Worm (Caenorhabditis elegans) whole organism, dauer: ENCODE data around the gene drd-50.

ENCODE experiments used
- unc-62 ChIP-seq: sonication (generic microtip); optimal IDR thresholded peaks from 2 replicates; lab custom pipeline; 2017; ENCODE audit warnings: missing biosample characterization, missing genetic modification reagents, missing genetic modification characterization

drd-50 gene

DNA sequence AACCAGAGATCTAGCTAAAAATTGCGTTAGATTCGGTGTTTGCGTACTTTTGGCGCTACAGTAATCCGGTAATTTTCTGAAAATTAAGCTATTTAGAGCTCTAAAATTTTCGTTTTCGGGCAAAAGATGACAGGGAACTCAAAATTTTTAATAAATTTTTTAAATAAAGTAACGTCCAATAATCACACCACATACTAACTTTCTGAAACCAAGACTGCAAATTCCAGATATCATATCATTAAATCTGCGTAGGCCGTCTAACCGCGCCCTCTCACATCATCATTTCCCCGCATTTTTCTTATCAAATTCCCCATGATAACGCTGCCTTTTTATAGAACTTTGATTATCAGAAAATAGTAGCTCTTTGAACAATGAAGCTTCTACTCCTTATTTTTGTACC, at the start of gene drd-50:
Gene drd-50 (plus strand): TSS at position 301 of the 400 bp plus-strand sequence.
- no peak for TF ChIP-seq unc-62 (GFP tag; lab: Kevin White, UChicago)

DNA sequence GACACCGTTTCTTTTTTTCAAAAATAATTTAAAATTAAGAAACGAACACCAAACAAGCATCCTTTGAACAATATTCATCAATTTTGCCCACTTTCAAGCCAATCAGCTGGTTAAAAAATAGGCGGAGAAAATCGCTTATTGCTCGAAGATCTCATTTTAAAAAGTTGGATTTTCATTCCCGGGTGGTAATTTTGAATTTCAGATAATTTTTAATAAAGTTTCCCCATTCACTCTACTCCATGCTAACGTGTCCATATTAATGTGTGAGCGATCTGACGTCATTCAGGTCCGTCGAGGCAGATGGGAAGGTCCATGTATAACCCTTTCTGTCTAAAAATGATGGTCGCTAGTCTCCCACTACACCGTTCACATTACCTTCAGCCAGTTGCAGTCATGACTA, 49.1 kb upstream of the drd-50 start, which contains the start of gene fbxb-55:
Gene fbxb-55 (plus strand): TSS at position 301 of the 400 bp plus-strand sequence.
- TF ChIP-seq unc-62 (GFP tag; lab: Kevin White, UChicago) = no peak

DNA sequence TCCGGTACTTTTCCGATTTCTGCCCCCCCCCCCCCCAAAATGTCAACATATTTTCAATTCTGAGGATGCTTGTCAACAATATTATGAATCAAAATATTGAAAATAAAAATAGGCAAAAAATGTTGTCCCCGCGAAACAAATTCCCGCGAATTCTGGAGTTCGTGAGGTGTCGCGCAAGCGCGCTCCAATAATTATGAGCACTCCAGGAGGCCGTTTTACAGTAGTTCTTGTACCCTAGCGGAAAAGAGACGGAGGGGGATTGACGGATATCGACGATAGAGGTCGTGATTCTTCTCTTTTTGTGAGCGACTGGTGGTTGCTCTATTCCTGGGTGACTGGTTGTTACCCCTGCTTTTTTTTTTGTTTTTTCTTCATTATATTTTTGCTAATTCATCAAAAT, 46.7 kb upstream of the drd-50 start:
- no peak for TF ChIP-seq unc-62 (GFP tag; lab: Kevin White, UChicago)

DNA sequence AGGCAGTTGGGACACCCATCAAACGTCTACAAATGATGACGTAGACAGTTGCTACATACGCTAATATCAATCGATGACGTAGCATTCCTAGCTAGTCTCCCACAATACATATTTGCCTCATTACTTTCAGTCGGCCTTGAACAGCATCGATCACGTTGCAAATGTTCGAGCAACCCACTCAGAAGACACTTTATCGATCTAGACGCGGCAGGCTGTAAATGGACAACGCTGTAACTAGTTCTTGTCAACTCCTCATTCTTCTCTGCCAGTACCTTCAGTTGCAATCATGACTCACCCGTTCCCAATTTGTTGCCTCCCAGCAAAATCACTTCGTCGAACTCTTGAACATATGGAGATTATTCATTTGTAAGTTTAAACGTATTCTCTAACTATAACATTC, 45.5 kb upstream of the drd-50 start, which contains the start of gene pqn-75:
Gene pqn-75 (plus strand): TSS at position 301 of the 400 bp plus-strand sequence.
- no peak for TF ChIP-seq unc-62 (GFP tag; lab: Kevin White, UChicago)

DNA sequence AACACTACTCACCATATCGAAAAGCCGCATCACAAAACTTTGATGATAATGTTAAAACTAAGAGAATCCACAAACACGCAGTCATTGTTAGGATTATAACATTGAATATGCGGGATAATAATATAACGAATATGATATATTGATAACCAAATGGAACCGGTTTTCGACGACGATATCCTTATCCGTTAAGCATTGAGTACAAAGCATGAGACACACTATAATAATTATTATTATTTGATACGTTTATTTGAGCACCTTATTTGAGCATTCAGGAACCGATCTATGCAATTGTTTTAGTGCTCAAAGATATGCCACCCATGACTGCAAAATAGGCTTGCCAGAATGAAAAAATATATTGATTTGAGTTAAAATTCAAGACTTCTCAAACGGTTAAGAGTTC, 42.9 kb upstream of the drd-50 start, which contains the start of gene W03D2.9:
Gene W03D2.9 (minus strand): TSS at position 101 of the 400 bp plus-strand sequence.
- TF ChIP-seq unc-62 (GFP tag; lab: Kevin White, UChicago) = no peak

DNA sequence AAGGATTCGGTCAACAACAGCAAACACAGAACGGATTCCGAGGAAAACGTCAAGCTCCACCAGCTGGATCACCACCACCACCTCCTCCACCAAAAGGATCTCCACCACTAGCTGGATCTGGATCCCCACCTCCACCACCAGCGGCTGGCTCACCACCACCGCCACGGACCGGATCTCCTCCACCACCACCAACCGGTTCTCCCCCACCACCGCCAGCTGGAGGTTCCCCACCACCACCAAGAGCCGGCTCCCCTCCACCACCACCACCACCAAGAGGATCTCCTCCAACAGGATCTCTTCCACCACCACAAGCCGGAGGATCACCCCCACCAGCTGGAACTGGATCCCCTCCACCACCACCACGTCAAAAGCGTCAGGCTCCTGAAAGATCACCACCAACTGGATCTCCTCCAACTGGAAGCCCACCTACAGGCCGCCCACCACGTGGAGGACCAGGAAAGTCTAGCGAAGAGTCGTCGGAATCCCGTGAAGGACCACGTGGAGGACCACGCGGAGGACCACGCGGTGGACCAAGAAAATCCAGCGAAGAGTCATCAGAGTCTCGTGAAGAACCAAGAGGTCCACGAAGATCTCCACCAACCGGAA, 40.7 kb upstream of the drd-50 start:
- TF ChIP-seq unc-62 (GFP tag; lab: Kevin White, UChicago) = no peak

DNA sequence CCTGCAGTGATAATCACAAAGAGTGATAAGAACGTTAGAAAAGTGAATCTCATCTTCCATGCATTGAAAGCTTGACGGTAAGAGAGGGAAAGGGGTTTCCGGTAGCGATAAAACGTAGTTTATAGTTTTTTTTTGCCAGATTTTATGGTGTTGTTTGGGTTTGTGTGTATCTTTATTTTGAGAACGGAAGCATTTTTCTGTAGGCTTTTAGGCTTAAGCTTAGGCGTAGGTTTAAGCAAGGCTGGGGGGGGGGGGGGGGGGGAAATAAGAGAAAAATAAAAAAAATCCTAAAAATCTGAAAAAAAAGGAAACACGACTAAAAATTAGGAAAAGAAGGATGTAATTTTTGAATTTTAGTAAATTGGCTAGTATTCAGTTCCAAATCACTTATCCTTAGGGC, 38.6 kb upstream of the drd-50 start, which contains the start of gene C35B1.8:
Gene C35B1.8 (minus strand): TSS at position 101 of the 400 bp plus-strand sequence.
- no peak for TF ChIP-seq unc-62 (GFP tag; lab: Kevin White, UChicago)

DNA sequence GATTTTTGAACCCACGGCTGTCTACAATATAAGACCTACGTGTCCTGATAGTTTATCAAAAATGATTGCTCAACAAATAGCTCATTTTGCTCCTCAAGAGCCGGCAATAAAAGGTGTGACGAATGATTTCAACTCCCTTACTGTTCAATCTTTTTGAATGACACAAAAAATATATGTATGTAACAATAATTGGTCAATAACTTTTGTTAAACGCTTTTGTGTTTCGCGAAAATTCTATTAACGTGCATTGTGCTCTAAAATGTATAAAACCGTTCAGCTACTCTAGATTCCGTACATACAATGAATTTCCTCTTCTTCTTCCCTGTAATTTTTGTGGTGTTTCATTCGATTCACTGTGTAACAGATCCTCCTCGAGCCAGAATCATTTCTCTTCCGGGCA, 38.0 kb upstream of the drd-50 start, which contains the start of gene C35B1.4:
Gene C35B1.4 (plus strand): TSS at position 301 of the 400 bp plus-strand sequence.
- no peak for TF ChIP-seq unc-62 (GFP tag; lab: Kevin White, UChicago)

DNA sequence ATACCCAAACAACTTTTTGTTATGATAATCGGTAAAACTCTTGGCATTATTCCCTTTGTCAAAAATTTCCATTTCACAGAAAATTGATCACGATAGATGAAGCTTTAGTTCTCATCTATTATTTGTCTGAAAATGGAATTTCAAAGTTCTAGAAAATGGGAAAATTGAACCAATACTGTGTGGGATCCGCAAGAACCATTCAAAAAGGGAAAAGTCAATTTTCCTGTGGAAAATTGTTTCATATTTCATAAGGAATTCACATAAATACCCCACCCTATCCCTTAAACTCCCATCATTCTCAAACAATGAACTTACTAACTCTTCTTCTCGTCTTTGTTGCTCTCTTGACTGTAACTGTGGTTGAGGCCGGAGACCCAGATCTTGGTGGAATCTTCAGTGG, 36.7 kb upstream of the drd-50 start, which contains the start of the genes C35B1.9 and C35B1.3:
Gene C35B1.9 (minus strand): TSS at position 101 of the 400 bp plus-strand sequence.
Gene C35B1.3 (plus strand): TSS at position 306 of the 400 bp plus-strand sequence.
- no peak for TF ChIP-seq unc-62 (GFP tag; lab: Kevin White, UChicago)

DNA sequence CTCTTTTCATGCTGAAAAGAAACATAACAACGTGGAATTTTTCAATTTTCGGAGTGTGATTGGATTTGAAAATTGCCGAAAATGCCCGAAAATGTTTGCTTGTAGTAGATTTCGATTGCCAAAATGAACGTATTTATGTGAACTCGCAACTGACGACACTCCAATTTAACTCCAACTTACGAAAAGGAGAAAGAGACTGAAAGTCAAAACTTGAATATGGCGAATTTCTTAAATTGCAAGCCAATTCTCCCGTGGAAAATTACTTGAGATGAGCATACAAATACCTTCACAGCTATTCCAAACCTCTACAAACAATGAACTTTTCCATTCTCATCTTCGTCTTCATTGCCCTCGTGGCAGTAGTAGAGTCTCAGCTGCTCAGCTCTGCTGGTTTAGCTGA, 34.9 kb upstream of the drd-50 start:
- TF ChIP-seq unc-62 (GFP tag; lab: Kevin White, UChicago) = no peak

DNA sequence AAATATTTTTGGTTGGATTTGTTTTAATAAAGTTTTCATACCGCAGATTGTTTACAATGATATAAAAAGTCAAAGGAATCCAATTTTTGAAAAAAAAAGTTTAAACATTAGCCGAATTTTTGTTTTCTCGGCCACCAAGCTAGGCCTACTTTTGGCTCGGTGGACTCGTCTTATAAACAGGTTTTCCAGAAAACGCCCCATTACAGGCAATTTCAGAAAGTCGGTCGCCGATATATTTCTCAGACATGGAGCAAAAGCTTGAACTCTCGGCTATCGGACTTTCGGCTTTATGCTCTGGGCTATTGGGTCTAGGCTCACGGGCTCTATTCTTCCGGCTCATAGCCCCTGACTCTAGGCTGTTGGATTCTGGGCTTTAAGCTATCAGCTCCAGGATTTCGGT, 34.4 kb upstream of the drd-50 start:
- TF ChIP-seq unc-62 (GFP tag; lab: Kevin White, UChicago) = no peak

DNA sequence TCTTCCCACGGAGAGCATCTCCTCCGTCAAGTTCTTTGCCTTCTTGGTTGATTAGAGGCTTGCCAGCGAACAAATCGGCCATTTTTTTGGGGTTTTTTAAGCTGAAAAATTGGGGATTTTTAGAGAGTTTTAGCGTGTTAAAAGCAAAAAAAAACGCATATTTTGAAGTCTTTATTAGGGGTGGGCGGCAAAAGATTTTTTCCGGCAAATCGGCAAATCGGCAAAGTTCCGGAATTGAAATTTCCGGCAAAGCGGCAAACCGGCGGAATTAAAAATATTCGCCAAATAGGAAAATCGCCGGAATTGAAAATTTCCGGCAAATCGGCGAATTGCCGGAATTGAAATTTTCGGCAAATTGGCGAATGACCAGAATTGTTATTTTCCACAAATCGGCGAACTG, 33.4 kb upstream of the drd-50 start, which contains the start of gene C35B1.5:
Gene C35B1.5 (minus strand): TSS at position 101 of the 400 bp plus-strand sequence.
- no peak for TF ChIP-seq unc-62 (GFP tag; lab: Kevin White, UChicago)

DNA sequence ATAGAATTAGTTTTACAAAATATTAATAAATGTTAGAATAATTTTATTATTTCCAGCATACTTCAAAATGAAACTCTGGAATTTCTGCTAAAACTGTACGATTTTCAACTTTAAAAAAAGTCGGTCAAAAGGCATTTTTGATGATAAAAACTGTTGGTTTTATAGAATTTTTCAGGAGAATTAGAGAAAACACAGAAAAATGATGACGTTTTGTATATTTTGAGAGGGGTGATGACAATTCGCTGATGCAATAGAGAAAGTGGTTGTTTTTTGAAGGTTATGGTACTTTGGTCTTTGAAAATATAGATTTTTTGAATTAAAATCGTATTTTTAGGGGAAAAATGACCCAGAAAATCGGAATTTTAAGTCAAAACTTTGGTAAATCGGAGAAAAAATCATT, 32.5 kb upstream of the drd-50 start:
- no peak for TF ChIP-seq unc-62 (GFP tag; lab: Kevin White, UChicago)

DNA sequence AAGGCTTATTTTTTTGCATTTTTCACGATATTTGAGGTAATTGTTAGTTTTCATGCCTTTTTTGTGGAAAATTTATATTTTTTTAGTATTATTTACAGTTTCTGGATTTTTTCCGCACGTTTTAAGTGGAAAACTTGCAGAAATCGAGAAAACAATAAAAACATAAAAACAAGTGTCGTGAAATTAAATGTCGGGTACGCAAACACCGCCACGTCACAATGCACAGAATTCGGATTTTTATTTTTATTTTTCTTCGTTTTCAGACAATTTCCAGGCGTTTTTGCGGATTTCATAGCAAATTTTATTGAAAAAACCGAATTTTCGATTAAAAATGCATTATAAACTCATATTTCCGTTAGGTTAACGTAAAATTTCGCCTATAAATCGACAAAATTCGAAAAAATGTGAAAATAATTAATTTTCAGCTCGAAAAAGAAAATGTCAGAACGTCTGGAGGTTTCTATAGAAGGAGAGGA, 31.7 kb upstream of the drd-50 start, which contains the start of gene C35B1.2:
Gene C35B1.2 (plus strand): TSS at position 426 of the 476 bp plus-strand sequence.
- no peak for TF ChIP-seq unc-62 (GFP tag; lab: Kevin White, UChicago)

DNA sequence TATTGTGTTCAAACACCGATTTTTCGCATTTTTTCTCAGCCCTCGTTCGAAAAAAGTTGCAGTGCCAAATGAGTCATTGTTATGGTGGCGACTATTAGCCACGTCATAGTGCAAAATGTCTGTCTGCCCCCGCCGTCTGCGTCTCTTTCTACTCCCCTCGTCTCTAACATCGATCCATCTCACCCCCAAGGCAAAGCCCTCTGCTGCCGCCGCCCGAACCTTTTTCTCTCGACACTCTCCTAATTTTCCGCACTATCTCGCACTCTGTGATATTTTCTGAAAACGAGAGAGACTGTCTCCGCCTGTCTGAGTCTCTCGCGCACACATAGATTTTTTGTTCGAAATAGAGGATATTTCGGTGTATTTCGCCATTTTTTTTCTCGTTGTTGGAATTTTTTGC, 24.4 kb upstream of the drd-50 start:
- no peak for TF ChIP-seq unc-62 (GFP tag; lab: Kevin White, UChicago)

DNA sequence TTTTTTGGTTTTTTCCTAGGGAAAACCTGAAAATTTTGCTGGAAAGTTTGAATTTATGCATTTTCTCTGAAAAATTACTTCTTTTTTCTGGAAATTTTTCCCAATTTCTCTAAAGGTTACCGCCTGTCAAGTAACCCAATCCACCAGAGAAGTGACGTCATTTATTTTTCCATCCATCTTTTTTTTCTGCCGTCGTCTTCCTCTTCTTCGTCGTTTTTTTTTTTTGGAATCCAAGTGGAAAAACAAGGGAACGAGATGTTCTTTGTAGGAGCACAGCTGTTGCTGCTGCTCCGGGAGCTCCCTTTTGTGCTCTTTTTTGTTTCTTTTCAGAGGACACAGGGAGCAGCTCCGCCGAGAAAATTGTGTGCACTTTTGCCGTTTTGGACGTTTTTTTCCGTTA, 23.2 kb upstream of the drd-50 start:
- TF ChIP-seq unc-62 (GFP tag; lab: Kevin White, UChicago) = no peak

DNA sequence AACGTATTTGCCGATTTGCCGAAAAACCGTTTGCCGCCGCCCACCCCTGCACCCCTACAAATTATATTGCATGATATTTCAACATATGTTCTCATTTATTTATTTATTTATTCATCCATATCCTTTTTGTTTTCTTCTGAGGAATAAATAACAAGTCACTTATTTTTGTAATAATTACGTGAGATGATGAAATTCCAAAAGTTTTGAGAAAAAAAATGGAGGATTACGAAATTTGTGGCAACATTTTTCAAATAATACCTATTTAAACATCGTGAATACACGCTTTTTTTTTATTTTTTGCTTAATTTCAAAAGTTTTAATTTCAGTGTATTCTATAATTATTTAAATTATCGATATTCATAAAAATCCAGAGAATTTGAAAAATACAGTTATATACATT, 20.6 kb upstream of the drd-50 start:
- no peak for TF ChIP-seq unc-62 (GFP tag; lab: Kevin White, UChicago)
